Worm (Caenorhabditis elegans) whole organism, late embryonic: ENCODE measurements around the gene F18A12.7.

Source experiments
- F13H6.1 ChIP-seq: sonication (generic microtip); optimal IDR thresholded peaks from 2 replicates; lab custom pipeline; 2016; ENCODE audit warnings: missing genetic modification characterization, missing compliant biosample characterization
- T23F11.4 ChIP-seq: fragments of 200-800 bp; sonication (Bioruptor generic); optimal IDR thresholded peaks from 2 replicates; lab custom pipeline; 2018; ENCODE audit warnings: mild to moderate bottlenecking, missing genetic modification characterization, missing compliant biosample characterization
- Y22D7AL.16 ChIP-seq: sonication (generic microtip); optimal IDR thresholded peaks from 2 replicates; lab custom pipeline; 2016; ENCODE audit warnings: missing genetic modification characterization, missing compliant biosample characterization
- ceh-19 ChIP-seq: fragments of 200-800 bp; sonication (Bioruptor generic); optimal IDR thresholded peaks from 2 replicates; lab custom pipeline; 2018; ENCODE audit warnings: mild to moderate bottlenecking, missing genetic modification characterization, missing compliant biosample characterization
- ceh-24 ChIP-seq: sonication (generic microtip); optimal IDR thresholded peaks from 2 replicates; lab custom pipeline; 2016; ENCODE audit warnings: mild to moderate bottlenecking, missing genetic modification characterization, missing compliant biosample characterization
- ceh-30 ChIP-seq: fragments of 150-350 bp; optimal IDR thresholded peaks from 2 replicates; lab custom pipeline; 2014; ENCODE audit warnings: missing biosample characterization, missing genetic modification characterization
- ets-4 ChIP-seq: sonication (generic microtip); optimal IDR thresholded peaks from 2 replicates; lab custom pipeline; 2016; ENCODE audit warnings: missing genetic modification characterization, missing compliant biosample characterization
- fkh-6 ChIP-seq: sonication (generic microtip); optimal IDR thresholded peaks from 2 replicates; lab custom pipeline; 2016; ENCODE audit warnings: missing genetic modification characterization, missing compliant biosample characterization
- nfya-1 ChIP-seq: sonication (generic microtip); optimal IDR thresholded peaks from 2 replicates; lab custom pipeline; 2017; ENCODE audit warnings: missing genetic modification characterization, mild to moderate bottlenecking, missing compliant biosample characterization, antibody characterized with exemption, moderate library complexity
- pqm-1 ChIP-seq: sonication (generic microtip); optimal IDR thresholded peaks from 2 replicates; lab custom pipeline; 2016; ENCODE audit warnings: missing genetic modification characterization, missing compliant biosample characterization
- sox-4 ChIP-seq: sonication (generic microtip); optimal IDR thresholded peaks from 2 replicates; lab custom pipeline; 2017; ENCODE audit warnings: mild to moderate bottlenecking, missing genetic modification characterization, inconsistent platforms, missing compliant biosample characterization
- tbx-2 ChIP-seq: sonication (generic microtip); optimal IDR thresholded peaks from 2 replicates; lab custom pipeline; 2016; ENCODE audit warnings: missing genetic modification characterization, missing compliant biosample characterization
- unc-55 ChIP-seq: sonication (generic microtip); optimal IDR thresholded peaks from 2 replicates; lab custom pipeline; 2017; ENCODE audit warnings: missing biosample characterization, missing genetic modification reagents, missing genetic modification characterization
- unc-86 ChIP-seq: sonication (generic microtip); optimal IDR thresholded peaks from 2 replicates; lab custom pipeline; 2016; ENCODE audit warnings: missing genetic modification characterization, missing compliant biosample characterization

DNA sequence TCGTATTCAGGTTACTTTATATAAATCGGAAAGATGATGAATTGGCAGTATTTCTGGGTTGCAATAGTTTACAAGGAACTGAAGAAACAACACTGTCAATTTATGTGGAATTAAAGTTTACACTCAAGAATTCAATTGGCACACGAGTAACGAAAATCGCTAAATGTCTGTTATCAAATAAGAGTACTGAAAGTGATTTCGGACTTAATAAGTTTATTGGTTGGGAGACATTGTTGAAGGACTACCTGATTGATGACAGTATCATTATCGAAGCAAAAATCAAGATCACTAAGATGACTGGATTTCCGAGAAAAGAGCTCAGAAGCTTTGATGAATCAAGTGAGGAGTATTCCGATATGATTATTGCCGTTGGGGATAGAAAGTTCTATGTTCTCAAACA lies 39.0 kb downstream of the F18A12.7 start:
- TF ChIP-seq unc-55 (GFP tag; lab: Kevin White, UChicago) (no peak), fkh-6 (tag; lab: Kevin White, UChicago) (no peak), ceh-24 (tag; lab: Kevin White, UChicago) (no peak), unc-86 (tag; lab: Kevin White, UChicago) (no peak), sox-4 (tag; lab: Kevin White, UChicago) (no peak), nfya-1 (no peak), Y22D7AL.16 (tag; lab: Kevin White, UChicago) (no peak), ceh-30 (tag; lab: Kevin White, UChicago) (no peak), tbx-2 (tag; lab: Kevin White, UChicago) (no peak), ets-4 (no peak), F13H6.1 (tag; lab: Kevin White, UChicago) (no peak), T23F11.4 (GFP tag; lab: Kevin White, UChicago) (no peak), ceh-19 (GFP tag; lab: Kevin White, UChicago) (no peak), pqm-1 (no peak)
